Worm (Caenorhabditis elegans) whole organism, L4 larva: Measurements from ENCODE around the gene anmt-1.

Experiments used
- F26F4.8 ChIP-seq: fragments of 200-800 bp; sonication (Bioruptor generic); conservative IDR thresholded peaks from 2 replicates; pipeline ENCODE4 v1.3.6; 2022; ENCODE audit warnings: missing genetic modification characterization, missing compliant biosample characterization
- F37D6.2 ChIP-seq: sonication (generic microtip); optimal IDR thresholded peaks from 2 replicates; lab custom pipeline; 2016; ENCODE audit warnings: mild to moderate bottlenecking, missing genetic modification characterization, missing compliant biosample characterization
- F49E8.2 ChIP-seq: sonication (generic microtip); optimal IDR thresholded peaks from 2 replicates; lab custom pipeline; 2016; ENCODE audit warnings: missing compliant biosample characterization, mild to moderate bottlenecking, missing genetic modification characterization, borderline replicate concordance
- Y48G9A.11 ChIP-seq: fragments of 200-800 bp; sonication (Bioruptor generic); IDR thresholded peaks from 2 replicates; pipeline ENCODE4 v1.3.6; 2022; ENCODE audit warnings: missing genetic modification reagents, missing genetic modification characterization, missing compliant biosample characterization
- Y75B8A.6 ChIP-seq: fragments of 200-800 bp; sonication (Bioruptor generic); IDR thresholded peaks from 2 replicates; pipeline ENCODE4 v1.3.6; 2022; ENCODE audit warnings: missing genetic modification reagents, missing genetic modification characterization, missing compliant biosample characterization
- ZK546.5 ChIP-seq, 2 experiments: sonication (generic microtip); optimal IDR thresholded peaks; 2 replicates each; lab custom pipeline; 2017; ENCODE audit warnings: missing biosample characterization in 2 of 2, missing genetic modification characterization in 2 of 2
- aha-1 ChIP-seq: fragments of 150-350 bp; peaks from one replicate; lab custom pipeline; 2014; ENCODE audit warnings: missing biosample characterization, missing genetic modification characterization
- ama-1 ChIP-seq: fragments of 150-350 bp; optimal IDR thresholded peaks from 2 replicates; lab custom pipeline; 2014; ENCODE audit warnings: inconsistent platforms, mixed read lengths
- ceh-28 ChIP-seq: fragments of 150-350 bp; optimal IDR thresholded peaks from 2 replicates; lab custom pipeline; 2014; ENCODE audit warnings: missing biosample characterization, missing genetic modification reagents, missing genetic modification characterization
- ceh-44 ChIP-seq: fragments of 200-800 bp; sonication (Bioruptor generic); IDR thresholded peaks from 2 replicates; pipeline ENCODE4 v1.3.6; 2022; ENCODE audit warnings: missing genetic modification reagents, missing genetic modification characterization, missing compliant biosample characterization
- daf-12 ChIP-seq: fragments of 150-350 bp; optimal IDR thresholded peaks from 2 replicates; lab custom pipeline; 2014; ENCODE audit warnings: missing biosample characterization, missing genetic modification reagents, missing genetic modification characterization
- daf-16 ChIP-seq, 3 experiments: sonication (generic microtip); optimal IDR thresholded peaks; 2 replicates each; lab custom pipeline; 2016 to 2017; ENCODE audit warnings: missing genetic modification characterization in 3 of 3, missing genetic modification reagents in 3 of 3, mild to moderate bottlenecking in 2 of 3, missing compliant biosample characterization in 2 of 3, missing biosample characterization in 1 of 3, moderate library complexity in 1 of 3
- daf-19 ChIP-seq: fragments of 200-800 bp; sonication (Bioruptor generic); conservative IDR thresholded peaks from 2 replicates; pipeline ENCODE4 v1.3.6; 2022; ENCODE audit warnings: missing genetic modification characterization, missing compliant biosample characterization
- daf-8 ChIP-seq: fragments of 200-800 bp; sonication (Bioruptor generic); IDR thresholded peaks from 2 replicates; pipeline ENCODE4 v1.3.6; 2022; ENCODE audit warnings: missing genetic modification characterization, missing compliant biosample characterization
- dmd-6 ChIP-seq: fragments of 200-800 bp; sonication (Bioruptor generic); IDR thresholded peaks from 2 replicates; pipeline ENCODE4 v1.3.6; 2022; ENCODE audit warnings: missing genetic modification reagents, missing genetic modification characterization, missing compliant biosample characterization
- duxl-1 ChIP-seq: sonication (generic microtip); optimal IDR thresholded peaks from 2 replicates; lab custom pipeline; 2016; ENCODE audit warnings: mild to moderate bottlenecking, missing genetic modification characterization, moderate library complexity, missing compliant biosample characterization; ENCODE audit not compliant: poor library complexity
- egl-27 ChIP-seq: sonication (generic microtip); optimal IDR thresholded peaks from 3 replicates; lab custom pipeline; 2017; ENCODE audit warnings: missing biosample characterization, missing genetic modification reagents, missing genetic modification characterization
- gei-8 ChIP-seq: fragments of 200-800 bp; sonication (Bioruptor generic); optimal IDR thresholded peaks from 2 replicates; lab custom pipeline; 2018; ENCODE audit warnings: mild to moderate bottlenecking, missing genetic modification characterization, missing compliant biosample characterization
- hlh-30 ChIP-seq: sonication (generic microtip); optimal IDR thresholded peaks from 2 replicates; lab custom pipeline; 2017; ENCODE audit warnings: antibody characterized with exemption, mild to moderate bottlenecking, missing genetic modification characterization, missing compliant biosample characterization; ENCODE audit not compliant: insufficient read depth
- lin-1 ChIP-seq: fragments of 200-800 bp; sonication (Bioruptor generic); IDR thresholded peaks from 2 replicates; pipeline ENCODE4 v1.3.6; 2022; ENCODE audit warnings: missing genetic modification reagents, missing genetic modification characterization, missing compliant biosample characterization
- lin-15B ChIP-seq: fragments of 150-350 bp; sonication (generic microtip); optimal IDR thresholded peaks from 3 replicates; lab custom pipeline; 2014; ENCODE audit warnings: missing biosample characterization, missing genetic modification characterization
- madf-9 ChIP-seq: fragments of 200-800 bp; sonication (Bioruptor generic); conservative IDR thresholded peaks from 2 replicates; pipeline ENCODE4 v1.3.6; 2022; ENCODE audit warnings: missing genetic modification reagents, missing genetic modification characterization, missing compliant biosample characterization
- mep-1 ChIP-seq: fragments of 150-350 bp; sonication (generic microtip); optimal IDR thresholded peaks from 3 replicates; lab custom pipeline; 2014; ENCODE audit warnings: missing biosample characterization, missing genetic modification characterization
- mes-2 ChIP-seq: sonication (generic microtip); optimal IDR thresholded peaks from 2 replicates; lab custom pipeline; 2016; ENCODE audit warnings: missing genotype, mild to moderate bottlenecking, missing genetic modification characterization, missing compliant biosample characterization; ENCODE audit not compliant: poor library complexity, severe bottlenecking
- mxl-2 ChIP-seq: fragments of 200-800 bp; sonication (Bioruptor generic); conservative IDR thresholded peaks from 2 replicates; pipeline ENCODE4 v1.3.6; 2022; ENCODE audit warnings: missing genetic modification reagents, missing genetic modification characterization, missing compliant biosample characterization
- mxl-3 ChIP-seq: fragments of 200-800 bp; sonication (Bioruptor generic); optimal IDR thresholded peaks from 2 replicates; lab custom pipeline; 2018; ENCODE audit warnings: mild to moderate bottlenecking, missing genetic modification characterization, missing compliant biosample characterization
- nhr-10 ChIP-seq: fragments of 150-350 bp; optimal IDR thresholded peaks from 2 replicates; lab custom pipeline; 2014; ENCODE audit warnings: missing biosample characterization, missing genetic modification characterization
- nhr-237 ChIP-seq: sonication (generic microtip); optimal IDR thresholded peaks from 2 replicates; lab custom pipeline; 2017; ENCODE audit warnings: missing biosample characterization, missing genetic modification characterization
- nhr-28 ChIP-seq: fragments of 150-350 bp; optimal IDR thresholded peaks from 2 replicates; lab custom pipeline; 2014; ENCODE audit warnings: missing biosample characterization, missing genetic modification characterization
- nhr-41 ChIP-seq: fragments of 200-800 bp; sonication (Bioruptor generic); IDR thresholded peaks from 2 replicates; pipeline ENCODE4 v1.3.6; 2022; ENCODE audit warnings: missing genetic modification reagents, missing genetic modification characterization, missing compliant biosample characterization
- nhr-77 ChIP-seq: fragments of 150-350 bp; optimal IDR thresholded peaks from 2 replicates; lab custom pipeline; 2014; ENCODE audit warnings: missing biosample characterization, missing genetic modification characterization
- php-3 ChIP-seq: fragments of 200-800 bp; sonication (Bioruptor generic); IDR thresholded peaks from 2 replicates; pipeline ENCODE4 v1.3.6; 2022; ENCODE audit warnings: missing genetic modification reagents, missing genetic modification characterization, missing compliant biosample characterization
- pqm-1 ChIP-seq: sonication (generic microtip); optimal IDR thresholded peaks from 2 replicates; lab custom pipeline; 2017; ENCODE audit warnings: missing biosample characterization, missing genetic modification characterization
- sdz-12 ChIP-seq: fragments of 200-800 bp; sonication (Bioruptor generic); optimal IDR thresholded peaks from 2 replicates; lab custom pipeline; 2018; ENCODE audit warnings: mild to moderate bottlenecking, missing genetic modification characterization, missing compliant biosample characterization
- set-16 ChIP-seq: fragments of 200-800 bp; sonication (Bioruptor generic); IDR thresholded peaks from 2 replicates; pipeline ENCODE4 v1.3.6; 2022; ENCODE audit warnings: missing genetic modification reagents, missing genetic modification characterization, missing compliant biosample characterization
- spr-1 ChIP-seq: sonication (generic microtip); optimal IDR thresholded peaks from 2 replicates; lab custom pipeline; 2016; ENCODE audit warnings: mild to moderate bottlenecking, missing genetic modification characterization, missing compliant biosample characterization
- tag-97 ChIP-seq: fragments of 200-800 bp; sonication (Bioruptor generic); IDR thresholded peaks from 2 replicates; pipeline ENCODE4 v1.3.6; 2022; ENCODE audit warnings: missing genetic modification characterization, missing compliant biosample characterization
- unc-130 ChIP-seq: sonication (generic microtip); optimal IDR thresholded peaks from 2 replicates; lab custom pipeline; 2016; ENCODE audit warnings: missing genetic modification reagents, missing genetic modification characterization, missing compliant biosample characterization
- zag-1 ChIP-seq: fragments of 150-350 bp; optimal IDR thresholded peaks from 2 replicates; lab custom pipeline; 2014; ENCODE audit warnings: missing biosample characterization, missing genetic modification characterization
- zfp-2 ChIP-seq: sonication (generic microtip); optimal IDR thresholded peaks from 2 replicates; lab custom pipeline; 2016; ENCODE audit warnings: mild to moderate bottlenecking, missing genetic modification characterization, missing compliant biosample characterization
- zip-11 ChIP-seq: fragments of 200-800 bp; sonication (Bioruptor generic); IDR thresholded peaks from 2 replicates; pipeline ENCODE4 v1.3.6; 2022; ENCODE audit warnings: missing genetic modification characterization, missing compliant biosample characterization
- zip-2 ChIP-seq: fragments of 150-350 bp; optimal IDR thresholded peaks from 2 replicates; lab custom pipeline; 2014; ENCODE audit warnings: missing biosample characterization, missing genetic modification characterization

Gene anmt-1

ce11 chrIII:8683679-8684263 is 837 bp upstream of the anmt-1 start, which contains the start of gene fli-1 (continued):
- TF ChIP-seq lin-1 (GFP tag; lab: Robert Waterston, UW) (no peak), unc-130 (GFP tag; lab: Kevin White, UChicago) (peak; percentile 90), zag-1 (tag; lab: Kevin White, UChicago) (no peak), duxl-1 (tag; lab: Kevin White, UChicago) (no peak), daf-16 (GFP tag; optimal IDR thresholded peaks at IDR 0.05; lab: Kevin White, UChicago) (no peak), daf-16 (tag; optimal IDR thresholded peaks at IDR 0.05; lab: Kevin White, UChicago) (peak; percentile 60), zip-11 (no peak), madf-9 (GFP tag; lab: Robert Waterston, UW) (no peak), nhr-28 (tag; lab: Kevin White, UChicago) (no peak), F37D6.2 (tag; lab: Kevin White, UChicago) (no peak), daf-8 (no peak), spr-1 (tag; lab: Kevin White, UChicago) (no peak), daf-19 (GFP tag; lab: Robert Waterston, UW) (no peak), ZK546.5 (tag; optimal IDR thresholded peaks at IDR 0.05; lab: Kevin White, UChicago) (no peak), nhr-77 (tag; lab: Kevin White, UChicago) (no peak), sdz-12 (GFP tag; lab: Kevin White, UChicago) (no peak), Y48G9A.11 (GFP tag; lab: Robert Waterston, UW) (0 out of 2 replicates have a peak, but pooled peaks have one; percentile 27), nhr-41 (GFP tag; lab: Robert Waterston, UW) (no peak), hlh-30 (tag; lab: Kevin White, UChicago) (peak; percentile 22), F49E8.2 (no peak), F26F4.8 (GFP tag; lab: Robert Waterston, UW) (no peak), mep-1 (tag; lab: Kevin White, UChicago) (peak; percentile 7), egl-27 (tag; lab: Kevin White, UChicago) (no peak), ceh-44 (GFP tag; lab: Robert Waterston, UW) (no peak), Y75B8A.6 (GFP tag; lab: Robert Waterston, UW) (no peak), mxl-3 (GFP tag; lab: Kevin White, UChicago) (no peak), pqm-1 (tag; lab: Kevin White, UChicago) (no peak), set-16 (GFP tag; lab: Robert Waterston, UW) (no peak), zfp-2 (tag; lab: Kevin White, UChicago) (no peak), dmd-6 (GFP tag; lab: Robert Waterston, UW) (no peak), mxl-2 (GFP tag; lab: Robert Waterston, UW) (no peak), lin-15B (tag; lab: Kevin White, UChicago) (no peak), mes-2 (tag; lab: Kevin White, UChicago) (peak; percentile 94), ceh-28 (tag; lab: Kevin White, UChicago) (no peak), php-3 (GFP tag; lab: Robert Waterston, UW) (no peak), ama-1 (lab: Kevin White, UChicago) (no peak), tag-97 (no peak), nhr-237 (tag; lab: Kevin White, UChicago) (no peak), daf-12 (tag; lab: Kevin White, UChicago) (no peak), nhr-10 (tag; lab: Kevin White, UChicago) (no peak), aha-1 (tag; lab: Kevin White, UChicago) (no peak), gei-8 (GFP tag; lab: Kevin White, UChicago) (no peak), zip-2 (tag; lab: Kevin White, UChicago) (no peak)
- TF ChIP-seq, all 104 proteins: peak for 10
